Fruit fly (Drosophila melanogaster): ENCODE results near the gene CG9135.

CG9135 gene

dm6 chr2L:6090786-6091716 is 40.5 kb downstream of the CG9135 start, which contains the start of gene CG45075 (continued):
- TF ChIP-seq sim (GFP tag; IDR thresholded peaks at IDR 0.05) = no peak
- TF ChIP-seq hth (optimal IDR thresholded peaks at IDR 0.05) = no peak
- no peak for TF ChIP-seq yki (optimal IDR thresholded peaks at IDR 0.05)
- TF ChIP-seq CG18262 (tag; optimal IDR thresholded peaks at IDR 0.05) = no peak
- TF ChIP-seq Blimp-1 (GFP tag; optimal IDR thresholded peaks at IDR 0.05) = peak; percentile 20
- no peak for TF ChIP-seq zen (tag; optimal IDR thresholded peaks at IDR 0.05)
- no peak for TF ChIP-seq CG16863 (GFP tag; optimal IDR thresholded peaks at IDR 0.05)
- TF ChIP-seq nom (GFP tag; optimal IDR thresholded peaks at IDR 0.05) = no peak
- no peak for TF ChIP-seq CG16779 (GFP tag; IDR thresholded peaks at IDR 0.05)
- no peak for TF ChIP-seq CG31224 (GFP tag; IDR thresholded peaks at IDR 0.05)
- peak in 1 of 2 experiments; percentile 37 for TF ChIP-seq Pdp1 (GFP tag; optimal IDR thresholded peaks at IDR 0.05)
- peak; percentile 1 for TF ChIP-seq fd64A (GFP tag; optimal IDR thresholded peaks at IDR 0.05)
- peak; percentile 61 for TF ChIP-seq sqz (GFP tag; optimal IDR thresholded peaks at IDR 0.05)
- peak; percentile 70; the same call in 2 of the 3 replicates for TF ChIP-seq ci (GFP tag; IDR thresholded peaks at IDR 0.05)
- TF ChIP-seq gcm (GFP tag; optimal IDR thresholded peaks at IDR 0.05) = peak; percentile 60
- no peak for TF ChIP-seq Trl (optimal IDR thresholded peaks at IDR 0.05)
- TF ChIP-seq Trl (GFP tag; optimal IDR thresholded peaks at IDR 0.05) = no peak
- TF ChIP-seq CG3065 (GFP tag; optimal IDR thresholded peaks at IDR 0.05) = no peak
- TF ChIP-seq odd (GFP tag; optimal IDR thresholded peaks at IDR 0.05) = no peak
- TF ChIP-seq CG5180 (GFP tag; optimal IDR thresholded peaks at IDR 0.05) = peak; percentile 94
- no peak for TF ChIP-seq cwo (GFP tag; optimal IDR thresholded peaks at IDR 0.05)
- TF ChIP-seq Doc2 (GFP tag; IDR thresholded peaks at IDR 0.05) = no peak
- 0 out of 2 replicates have a peak, but pooled peaks have one; percentile 51 for TF ChIP-seq CG42726 (GFP tag; IDR thresholded peaks at IDR 0.05; ENCODE audit: partially characterized antibody)
- peak; percentile 64; the same call in 1 of the 2 replicates for TF ChIP-seq vvl (GFP tag; IDR thresholded peaks at IDR 0.05)
- TF ChIP-seq Stat92E (GFP tag; optimal IDR thresholded peaks at IDR 0.05) = peak in 1 of 3 experiments; percentile 27
- 0 out of 2 replicates have a peak, but pooled peaks have one; percentile 24 for TF ChIP-seq CG5953 (GFP tag; IDR thresholded peaks at IDR 0.05)
- no peak for TF ChIP-seq CG13287 (GFP tag; IDR thresholded peaks at IDR 0.05; ENCODE audit: partially characterized antibody)
- no peak for TF ChIP-seq CG11398 (GFP tag; optimal IDR thresholded peaks at IDR 0.05)
- no peak for TF ChIP-seq Sry-δ (GFP tag; optimal IDR thresholded peaks at IDR 0.05)
- TF ChIP-seq CG34422 (GFP tag; IDR thresholded peaks at IDR 0.05) = 0 out of 3 replicates have a peak, but pooled peaks have one; percentile 37
- TF ChIP-seq p53 (GFP tag; optimal IDR thresholded peaks at IDR 0.05) = no peak
- TF ChIP-seq CG10565 (GFP tag; optimal IDR thresholded peaks at IDR 0.05) = no peak
- no peak for TF ChIP-seq CoRest (tag; optimal IDR thresholded peaks at IDR 0.05)
- no peak for TF ChIP-seq CG6791 (GFP tag; IDR thresholded peaks at IDR 0.05; ENCODE audit: partially characterized antibody)
- peak; percentile 27; the same call in 1 of the 2 replicates for TF ChIP-seq Scr (GFP tag; IDR thresholded peaks at IDR 0.05; ENCODE audit: partially characterized antibody)
- no peak for TF ChIP-seq pb (GFP tag; optimal IDR thresholded peaks at IDR 0.05)
- TF ChIP-seq Hr3 (GFP tag; optimal IDR thresholded peaks at IDR 0.05) = no peak
- no peak for TF ChIP-seq CG8478 (optimal IDR thresholded peaks at IDR 0.05)
- no peak for TF ChIP-seq gt (GFP tag; IDR thresholded peaks at IDR 0.05)
- no peak for TF ChIP-seq CG8290 (GFP tag; optimal IDR thresholded peaks at IDR 0.05)
- TF ChIP-seq CG8290 (tag; optimal IDR thresholded peaks at IDR 0.05) = peak in 1 of 2 experiments; percentile 27
- peak; percentile 23 for TF ChIP-seq CG17829 (tag; optimal IDR thresholded peaks at IDR 0.05)
- no peak for TF ChIP-seq CG11247 (GFP tag; IDR thresholded peaks at IDR 0.05)
- TF ChIP-seq CG4404 (GFP tag; IDR thresholded peaks at IDR 0.05) = no peak
- no peak for TF ChIP-seq CG15073 (GFP tag; optimal IDR thresholded peaks at IDR 0.05)
- TF ChIP-seq peb (GFP tag; IDR thresholded peaks at IDR 0.05) = no peak
- no peak for TF ChIP-seq CG30403 (GFP tag; optimal IDR thresholded peaks at IDR 0.05)
- no peak for TF ChIP-seq Taf1 (GFP tag; IDR thresholded peaks at IDR 0.05)
- peak; percentile 2 for TF ChIP-seq CG1603 (tag; optimal IDR thresholded peaks at IDR 0.05)
- no peak for TF ChIP-seq pita (GFP tag; optimal IDR thresholded peaks at IDR 0.05)
